Fruit fly (Drosophila melanogaster) whole organism, embryonic: ENCODE data around the gene Sps2.

Experiments
- Antp ChIP-seq: fragments of 200-800 bp; sonication (Bioruptor generic); optimal IDR thresholded peaks from 3 replicates; lab custom pipeline; 2016; ENCODE audit warnings: missing biosample characterization, missing genetic modification characterization
- C15 ChIP-seq: fragments of 200-800 bp; sonication (Bioruptor generic); IDR thresholded peaks from 3 replicates; pipeline ENCODE4 v1.3.6; 2022; ENCODE audit warnings: missing biosample characterization, missing genetic modification characterization
- CG10274 ChIP-seq: fragments of 200-800 bp; sonication (Bioruptor generic); optimal IDR thresholded peaks from 3 replicates; lab custom pipeline; 2017; ENCODE audit warnings: missing biosample characterization, mild to moderate bottlenecking, missing genetic modification characterization
- CG11504 ChIP-seq: fragments of 200-800 bp; sonication (Bioruptor generic); optimal IDR thresholded peaks from 3 replicates; lab custom pipeline; 2019; ENCODE audit warnings: missing biosample characterization, mild to moderate bottlenecking, missing genetic modification characterization, moderate library complexity
- CG11560 ChIP-seq: fragments of 200-800 bp; sonication (Bioruptor generic); IDR thresholded peaks from 3 replicates; pipeline ENCODE4 v1.3.6; 2022; ENCODE audit warnings: missing biosample characterization, missing genetic modification characterization
- CG13296 ChIP-seq: fragments of 200-800 bp; sonication (Bioruptor generic); optimal IDR thresholded peaks from 3 replicates; lab custom pipeline; 2018; ENCODE audit warnings: missing biosample characterization, mild to moderate bottlenecking, missing genetic modification characterization
- CG14441 ChIP-seq: fragments of 200-800 bp; sonication (Bioruptor generic); IDR thresholded peaks from 2 replicates; pipeline ENCODE4 v1.3.6; 2022; ENCODE audit warnings: missing biosample characterization, missing genetic modification characterization
- CG15601 ChIP-seq: fragments of 200-800 bp; sonication (Bioruptor generic); optimal IDR thresholded peaks from 3 replicates; lab custom pipeline; 2019; ENCODE audit warnings: missing biosample characterization, mild to moderate bottlenecking, missing genetic modification characterization, moderate library complexity
- CG1602 ChIP-seq: fragments of 200-800 bp; sonication (Bioruptor generic); optimal IDR thresholded peaks from 3 replicates; lab custom pipeline; 2016; ENCODE audit warnings: missing biosample characterization, missing genetic modification characterization
- CG17612 ChIP-seq: fragments of 200-800 bp; sonication (Bioruptor generic); IDR thresholded peaks from 2 replicates; pipeline ENCODE4 v1.3.6; 2022; ENCODE audit warnings: missing biosample characterization, missing genetic modification characterization
- CG30020 ChIP-seq: fragments of 200-800 bp; optimal IDR thresholded peaks from 2 replicates; lab custom pipeline; 2019; ENCODE audit warnings: missing biosample characterization, mild to moderate bottlenecking, missing genetic modification characterization, moderate library complexity
- CG3281 ChIP-seq: fragments of 200-800 bp; sonication (Bioruptor generic); optimal IDR thresholded peaks from 3 replicates; lab custom pipeline; 2017; ENCODE audit warnings: missing biosample characterization, mild to moderate bottlenecking, missing genetic modification characterization
- CG3726 ChIP-seq: fragments of 200-800 bp; sonication (Bioruptor generic); IDR thresholded peaks from 3 replicates; pipeline ENCODE4, ENCODE4 v1.3.6; 2022; ENCODE audit warnings: missing biosample characterization, missing genetic modification characterization
- CG3838 ChIP-seq: fragments of 200-800 bp; sonication (Bioruptor generic); optimal IDR thresholded peaks from 3 replicates; lab custom pipeline; 2016; ENCODE audit warnings: missing biosample characterization, missing genetic modification characterization
- CG4282 ChIP-seq: fragments of 200-800 bp; sonication (Bioruptor generic); optimal IDR thresholded peaks from 2 replicates; lab custom pipeline; 2016; ENCODE audit warnings: missing biosample characterization, missing genetic modification characterization
- CG6813 ChIP-seq: fragments of 200-800 bp; sonication (Bioruptor generic); optimal IDR thresholded peaks from 2 replicates; lab custom pipeline; 2017; ENCODE audit warnings: missing biosample characterization, missing genetic modification characterization, mild to moderate bottlenecking, moderate library complexity, missing genetic modification reagents
- CG7987 ChIP-seq: fragments of 200-800 bp; sonication (Bioruptor generic); optimal IDR thresholded peaks from 2 replicates; lab custom pipeline; 2018; ENCODE audit warnings: missing biosample characterization, mild to moderate bottlenecking, missing genetic modification characterization, moderate library complexity
- CG9609 ChIP-seq: fragments of 200-800 bp; sonication (Bioruptor generic); optimal IDR thresholded peaks from 3 replicates; lab custom pipeline; 2016; ENCODE audit warnings: missing biosample characterization, missing genetic modification characterization
- Deaf1 ChIP-seq: fragments of 200-800 bp; optimal IDR thresholded peaks from 3 replicates; lab custom pipeline; 2019; ENCODE audit warnings: missing biosample characterization, mild to moderate bottlenecking, missing genetic modification characterization, moderate library complexity
- Drgx ChIP-seq: fragments of 200-800 bp; sonication (Bioruptor generic); IDR thresholded peaks from 2 replicates; pipeline ENCODE4 v1.3.6; 2022; ENCODE audit warnings: missing biosample characterization, missing genetic modification characterization
- E2f2 ChIP-seq: fragments of 200-800 bp; sonication (Bioruptor generic); IDR thresholded peaks from 2 replicates; pipeline ENCODE4 v1.3.6; 2022; ENCODE audit warnings: missing biosample characterization, missing genetic modification characterization
- GATAe ChIP-seq: fragments of 200-800 bp; sonication (Bioruptor generic); conservative IDR thresholded peaks from 2 replicates; pipeline ENCODE4 v1.3.6; 2022; ENCODE audit warnings: missing biosample characterization, missing genetic modification characterization
- HLHmδ ChIP-seq: fragments of 200-800 bp; sonication (Bioruptor generic); optimal IDR thresholded peaks from 2 replicates; lab custom pipeline; 2018; ENCODE audit warnings: missing biosample characterization, mild to moderate bottlenecking, missing genetic modification characterization, moderate library complexity
- Hr78 ChIP-seq, 2 experiments: fragments of 200-800 bp in 1 of 2; fragments of >200 bp in 1 of 2; sonication (Bioruptor generic) in 1 of 2; optimal IDR thresholded peaks; 2 replicates each; lab custom pipeline; 2017 to 2019; ENCODE audit warnings: missing biosample characterization in 2 of 2, missing genetic modification characterization in 2 of 2, mild to moderate bottlenecking in 1 of 2, moderate library complexity in 1 of 2
- Jarid2 ChIP-seq: fragments of 200-800 bp; sonication (Bioruptor generic); optimal IDR thresholded peaks from 3 replicates; lab custom pipeline; 2017; ENCODE audit warnings: mild to moderate bottlenecking, missing biosample characterization, missing genetic modification reagents, missing genetic modification characterization
- Mad ChIP-seq: fragments of 200-800 bp; sonication (Bioruptor generic); optimal IDR thresholded peaks from 2 replicates; lab custom pipeline; 2016; ENCODE audit warnings: missing biosample characterization, missing genetic modification characterization
- Max ChIP-seq: fragments of 200-800 bp; sonication (Bioruptor generic); optimal IDR thresholded peaks from 2 replicates; lab custom pipeline; 2016; ENCODE audit warnings: missing biosample characterization, mild to moderate bottlenecking, missing genetic modification characterization
- NC2α ChIP-seq: fragments of 200-800 bp; sonication (Bioruptor generic); optimal IDR thresholded peaks from 2 replicates; lab custom pipeline; 2016; ENCODE audit warnings: missing biosample characterization, missing genetic modification characterization
- NK7.1 ChIP-seq: fragments of 200-800 bp; sonication (Bioruptor generic); optimal IDR thresholded peaks from 3 replicates; lab custom pipeline; 2016; ENCODE audit warnings: missing biosample characterization, missing genetic modification characterization
- PHDP ChIP-seq: fragments of 200-800 bp; sonication (Bioruptor generic); optimal IDR thresholded peaks from 3 replicates; lab custom pipeline; 2018; ENCODE audit warnings: missing biosample characterization, mild to moderate bottlenecking, missing genetic modification characterization, moderate library complexity
- Ravus ChIP-seq: fragments of 200-800 bp; sonication (Bioruptor generic); IDR thresholded peaks from 2 replicates; pipeline ENCODE4 v1.3.6; 2022; ENCODE audit warnings: missing biosample characterization, missing genetic modification characterization
- Ssrp ChIP-seq: fragments of 200-800 bp; sonication (Bioruptor generic); optimal IDR thresholded peaks from 2 replicates; lab custom pipeline; 2018; ENCODE audit warnings: missing biosample characterization, mild to moderate bottlenecking, missing genetic modification characterization, moderate library complexity
- ab ChIP-seq: fragments of 200-800 bp; sonication (Bioruptor generic); optimal IDR thresholded peaks from 2 replicates; lab custom pipeline; 2016; ENCODE audit warnings: missing biosample characterization, missing genetic modification characterization
- aop ChIP-seq: fragments of 200-800 bp; sonication (Bioruptor generic); IDR thresholded peaks from 2 replicates; pipeline ENCODE4 v1.3.6; 2022; ENCODE audit warnings: missing biosample characterization, missing genetic modification characterization
- az2 ChIP-seq: fragments of 200-800 bp; sonication (Bioruptor generic); optimal IDR thresholded peaks from 3 replicates; lab custom pipeline; 2016; ENCODE audit warnings: missing biosample characterization, missing genetic modification characterization
- cad ChIP-seq: fragments of >200 bp; optimal IDR thresholded peaks from 2 replicates; lab custom pipeline; 2017; ENCODE audit warnings: missing biosample characterization, missing genetic modification characterization
- chn ChIP-seq: fragments of 200-800 bp; sonication (Bioruptor generic); optimal IDR thresholded peaks from 2 replicates; lab custom pipeline; 2016; ENCODE audit warnings: missing biosample characterization, missing genetic modification characterization
- dan ChIP-seq: fragments of 200-800 bp; sonication (Bioruptor generic); IDR thresholded peaks from 2 replicates; pipeline ENCODE4 v1.3.6; 2022; ENCODE audit warnings: missing biosample characterization, missing genetic modification characterization
- eyg ChIP-seq: fragments of 200-800 bp; sonication (Bioruptor generic); optimal IDR thresholded peaks from 3 replicates; lab custom pipeline; 2016; ENCODE audit warnings: missing biosample characterization, missing genetic modification characterization
- fd64A ChIP-seq: fragments of 200-800 bp; sonication (Bioruptor generic); optimal IDR thresholded peaks from 3 replicates; lab custom pipeline; 2018; ENCODE audit warnings: missing biosample characterization, mild to moderate bottlenecking, missing genetic modification characterization
- ken ChIP-seq: fragments of 200-800 bp; sonication (Bioruptor generic); IDR thresholded peaks from 3 replicates; pipeline ENCODE4 v1.3.6; 2022; ENCODE audit warnings: missing biosample characterization, missing genetic modification characterization
- lola ChIP-seq, 3 experiments: fragments of >200 bp in 2 of 3; fragments of 200-800 bp in 1 of 3; sonication (Bioruptor generic) in 1 of 3; optimal IDR thresholded peaks; 2 replicates each; lab custom pipeline; 2017 to 2019; ENCODE audit warnings: missing biosample characterization in 3 of 3, missing genetic modification characterization in 3 of 3, mild to moderate bottlenecking in 1 of 3, moderate library complexity in 1 of 3
- pan ChIP-seq, 4 experiments: fragments of >200 bp in 3 of 4; fragments of 200-800 bp in 1 of 4; sonication (Bioruptor generic) in 1 of 4; optimal IDR thresholded peaks in 3 of 4; IDR thresholded peaks in 1 of 4; 2 replicates each; pipeline versions ENCODE4 v1.3.6 to Lab custom; 2017 to 2022; ENCODE audit warnings: missing biosample characterization in 2 of 4, missing genetic modification characterization in 2 of 4, mixed read lengths in 1 of 4
- pho ChIP-seq: fragments of 200-800 bp; sonication (Bioruptor generic); optimal IDR thresholded peaks from 2 replicates; lab custom pipeline; 2016; ENCODE audit warnings: missing biosample characterization, missing genetic modification characterization
- rib ChIP-seq: fragments of 200-800 bp; sonication (Bioruptor generic); IDR thresholded peaks from 2 replicates; pipeline ENCODE4 v1.3.6; 2022; ENCODE audit warnings: missing biosample characterization, missing genetic modification characterization
- sna ChIP-seq: fragments of 200-800 bp; sonication (Bioruptor generic); IDR thresholded peaks from 2 replicates; pipeline ENCODE4 v1.3.6; 2022; ENCODE audit warnings: missing biosample characterization, missing genetic modification characterization; ENCODE audit not compliant: partially characterized antibody
- stc ChIP-seq: fragments of 200-800 bp; sonication (Bioruptor generic); IDR thresholded peaks from 2 replicates; pipeline ENCODE4 v1.3.6; 2022; ENCODE audit warnings: missing biosample characterization, missing genetic modification characterization
- stwl ChIP-seq: fragments of 200-800 bp; sonication (Bioruptor generic); optimal IDR thresholded peaks from 3 replicates; lab custom pipeline; 2018; ENCODE audit warnings: missing biosample characterization, mild to moderate bottlenecking, missing genetic modification characterization, moderate library complexity
- tap ChIP-seq: fragments of 200-800 bp; optimal IDR thresholded peaks from 3 replicates; lab custom pipeline; 2019; ENCODE audit warnings: missing biosample characterization, mild to moderate bottlenecking, missing genetic modification characterization, moderate library complexity
- unc-4 ChIP-seq: fragments of 200-800 bp; sonication (Bioruptor generic); IDR thresholded peaks from 2 replicates; pipeline ENCODE4 v1.3.6; 2022; ENCODE audit warnings: missing biosample characterization, missing genetic modification characterization; ENCODE audit not compliant: partially characterized antibody
- zfh1 ChIP-seq: fragments of 200-800 bp; sonication (Bioruptor generic); IDR thresholded peaks from 3 replicates; pipeline ENCODE4 v1.3.6; 2022; ENCODE audit warnings: missing biosample characterization, missing genetic modification characterization

Gene Sps2

DNA sequence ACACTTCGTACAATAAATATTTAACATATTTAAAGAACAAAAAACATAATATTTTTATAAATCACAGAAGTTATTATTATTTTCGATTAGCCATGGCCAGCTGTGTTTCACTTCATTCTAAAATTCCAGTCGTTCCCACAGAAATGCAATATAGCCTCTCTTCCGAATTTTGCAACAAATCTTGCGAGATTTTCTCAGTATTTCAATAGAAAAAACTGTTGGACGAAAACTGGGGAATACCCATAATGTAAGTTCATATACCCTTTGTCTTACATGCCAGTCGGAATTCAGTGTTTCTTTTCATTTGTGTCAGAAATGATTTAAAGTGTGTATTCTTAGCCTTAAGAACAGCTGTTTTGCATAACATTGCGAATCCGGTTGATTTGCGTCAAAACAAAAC, 14.1 kb downstream of the Sps2 start, which contains the start of the genes CtsL4 and ClpP (continued):
- TF ChIP-seq Mad (GFP tag; lab: Kevin White, UChicago) (no peak), ab (GFP tag; lab: Kevin White, UChicago) (no peak), CG4282 (GFP tag; lab: Kevin White, UChicago) (peak; percentile 2), stwl (no peak), pan (optimal IDR thresholded peaks at IDR 0.05; lab: Kevin White, UChicago) (no peak), pan (GFP tag; optimal IDR thresholded peaks at IDR 0.05 in 1 of 2, IDR thresholded peaks at IDR 0.05 in 1 of 2) (peak in 1 of 2 experiments; percentile 64), C15 (GFP tag; lab: Robert Waterston, UW) (no peak), Jarid2 (GFP tag; lab: Kevin White, UChicago) (no peak), PHDP (tag; lab: Kevin White, UChicago) (no peak), lola (GFP tag; optimal IDR thresholded peaks at IDR 0.05; lab: Kevin White, UChicago) (peak in 1 of 3 experiments; percentile 43), pho (peak; percentile 23), CG30020 (peak; percentile 100), E2f2 (GFP tag; lab: Robert Waterston, UW) (no peak), Antp (peak; percentile 48), chn (GFP tag; lab: Kevin White, UChicago) (peak; percentile 13), CG3838 (no peak), tap (tag; lab: Kevin White, UChicago) (no peak), cad (no peak), aop (GFP tag; lab: Robert Waterston, UW) (no peak), CG3726 (no peak), CG17612 (GFP tag; lab: Robert Waterston, UW) (no peak), unc-4 (GFP tag; lab: Robert Waterston, UW) (no peak), CG14441 (GFP tag; lab: Robert Waterston, UW) (no peak), NC2α (no peak), zfh1 (peak; percentile 25; the same call in 1 of the 3 replicates), CG10274 (no peak), stc (GFP tag; lab: Robert Waterston, UW) (0 out of 2 replicates have a peak, but pooled peaks have one; percentile 23), sna (GFP tag; lab: Robert Waterston, UW) (no peak), ken (GFP tag; lab: Robert Waterston, UW) (no peak), HLHmδ (GFP tag; lab: Kevin White, UChicago) (no peak), CG7987 (GFP tag; lab: Kevin White, UChicago) (no peak), eyg (GFP tag; lab: Kevin White, UChicago) (no peak), GATAe (no peak), CG9609 (GFP tag; lab: Kevin White, UChicago) (peak; percentile 30), Hr78 (GFP tag; optimal IDR thresholded peaks at IDR 0.05; lab: Kevin White, UChicago) (no peak), Drgx (no peak), az2 (peak; percentile 52), CG1602 (GFP tag; lab: Kevin White, UChicago) (peak; percentile 46), Ravus (GFP tag; lab: Robert Waterston, UW) (no peak), fd64A (GFP tag; lab: Kevin White, UChicago) (no peak), CG6813 (GFP tag; lab: Kevin White, UChicago) (no peak), Deaf1 (tag; lab: Kevin White, UChicago) (no peak), CG3281 (GFP tag; lab: Kevin White, UChicago) (peak; percentile 4), rib (GFP tag; lab: Robert Waterston, UW) (peak; percentile 83), NK7.1 (no peak), Ssrp (tag; lab: Kevin White, UChicago) (peak; percentile 8), CG15601 (tag; lab: Kevin White, UChicago) (peak; percentile 39), CG11560 (tag; lab: Robert Waterston, UW) (no peak), Max (peak; percentile 20), CG11504 (no peak), CG13296 (GFP tag; lab: Kevin White, UChicago) (peak; percentile 40), dan (no peak)
